Fruit fly (Drosophila melanogaster): ENCODE data around the gene CG7054.

CG7054 gene

DNA sequence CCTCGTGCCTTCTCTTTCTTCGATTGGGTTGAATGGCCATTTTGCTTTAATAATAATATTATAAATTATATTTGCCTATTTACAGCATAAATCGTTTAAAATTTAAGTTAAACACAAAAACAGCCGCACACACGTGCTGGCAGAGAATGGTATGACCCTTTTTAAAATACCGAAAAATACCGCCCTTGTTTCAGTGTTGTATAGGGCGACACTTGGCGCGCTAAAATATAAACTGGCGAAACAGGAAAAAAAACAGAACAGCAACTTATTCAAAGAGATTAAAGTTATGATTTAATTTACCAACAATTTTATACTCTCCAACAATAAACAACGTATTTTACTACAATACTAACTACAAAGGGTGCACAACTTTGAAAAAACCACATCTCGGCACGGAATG is 18.3 kb upstream of the CG7054 start, which contains the start of gene CG12499:
CG12499 (minus strand) TSS at position 95 of the 400 bp plus-strand sequence.
- no peak for TF ChIP-seq Blimp-1 (GFP tag; optimal IDR thresholded peaks at IDR 0.05)
- no peak for TF ChIP-seq svp (GFP tag)
- no peak for TF ChIP-seq Eip75B (GFP tag; optimal IDR thresholded peaks at IDR 0.05)
- TF ChIP-seq CG10669 (GFP tag; optimal IDR thresholded peaks at IDR 0.05): no peak
- TF ChIP-seq Ets96B (tag; optimal IDR thresholded peaks at IDR 0.05): no peak
- no peak for TF ChIP-seq CG8119 (GFP tag; IDR thresholded peaks at IDR 0.05)
- TF ChIP-seq CG8632 (GFP tag; optimal IDR thresholded peaks at IDR 0.05): no peak
- TF ChIP-seq cyc (GFP tag; optimal IDR thresholded peaks at IDR 0.05): no peak
- no peak for TF ChIP-seq Gug (GFP tag; IDR thresholded peaks at IDR 0.05)
- no peak for TF ChIP-seq eg (GFP tag; IDR thresholded peaks at IDR 0.05)

DNA sequence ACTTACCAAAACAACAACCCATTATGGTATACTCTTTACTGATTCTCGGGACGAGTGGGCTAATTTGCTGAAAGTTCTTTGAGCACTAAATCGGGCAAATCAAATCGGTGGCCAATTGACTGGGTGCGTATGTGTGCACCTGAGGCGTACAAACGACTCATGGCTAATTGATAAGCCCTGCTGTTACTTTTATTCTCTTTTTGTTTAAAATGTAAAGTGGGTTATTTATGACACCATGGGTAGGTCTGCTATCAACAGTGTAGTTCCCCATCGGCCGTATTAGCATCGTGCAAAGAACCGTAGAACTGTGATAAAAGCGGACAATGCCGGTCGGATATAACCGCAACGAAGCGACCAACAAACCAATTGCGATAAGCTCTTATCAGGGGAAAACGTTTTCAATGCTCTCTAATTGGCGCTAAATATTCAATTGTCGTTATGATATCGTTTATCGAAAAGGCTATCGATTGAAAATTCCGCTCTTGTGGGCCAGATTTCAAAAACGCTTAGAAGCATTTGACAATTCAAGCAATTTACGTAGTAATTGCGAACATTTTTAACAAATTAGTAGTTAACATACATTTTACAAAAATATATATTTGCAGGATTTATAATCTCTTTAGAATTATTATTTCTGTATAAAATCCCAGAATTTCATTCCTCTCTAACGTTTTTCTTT is 17.5 kb upstream of the CG7054 start, which contains the start of gene CG34288:
CG34288 (minus strand) TSS at position 69 of the 679 bp plus-strand sequence.
- TF ChIP-seq CG6808 (GFP tag; optimal IDR thresholded peaks at IDR 0.05) (no peak), cyc (GFP tag; optimal IDR thresholded peaks at IDR 0.05) (no peak), Eip93F (GFP tag; optimal IDR thresholded peaks at IDR 0.05) (peak; percentile 21), CG8119 (GFP tag; IDR thresholded peaks at IDR 0.05) (no peak; the same call in 2 of the 3 replicates), fd59A (GFP tag; optimal IDR thresholded peaks at IDR 0.05) (no peak), Sox102F (GFP tag; optimal IDR thresholded peaks at IDR 0.05) (no peak), CG6163 (GFP tag; IDR thresholded peaks at IDR 0.05) (no peak), esn (GFP tag; optimal IDR thresholded peaks at IDR 0.05) (peak; percentile 35), Smox (GFP tag; optimal IDR thresholded peaks at IDR 0.05) (no peak), CG8632 (GFP tag; optimal IDR thresholded peaks at IDR 0.05) (no peak), Eip78C (GFP tag) (no peak), CG10669 (GFP tag; optimal IDR thresholded peaks at IDR 0.05) (no peak), achi (GFP tag; optimal IDR thresholded peaks at IDR 0.05) (no peak), acj6 (GFP tag; optimal IDR thresholded peaks at IDR 0.05) (peak; percentile 31), CG3919 (GFP tag; optimal IDR thresholded peaks at IDR 0.05) (no peak), Blimp-1 (GFP tag; optimal IDR thresholded peaks at IDR 0.05) (peak; percentile 2), dac (GFP tag; optimal IDR thresholded peaks at IDR 0.05) (no peak), pdm3 (GFP tag; optimal IDR thresholded peaks at IDR 0.05) (no peak), CG6792 (GFP tag; optimal IDR thresholded peaks at IDR 0.05) (no peak), CG6854 (GFP tag; optimal IDR thresholded peaks at IDR 0.05) (no peak), CG1621 (tag; optimal IDR thresholded peaks at IDR 0.05) (no peak), CG3032 (tag; optimal IDR thresholded peaks at IDR 0.05) (no peak), Ets96B (tag; optimal IDR thresholded peaks at IDR 0.05) (no peak), CG8319 (GFP tag; optimal IDR thresholded peaks at IDR 0.05) (no peak), spab (GFP tag; optimal IDR thresholded peaks at IDR 0.05) (no peak), CG15336 (GFP tag; IDR thresholded peaks at IDR 0.05) (peak; percentile 75), topi (GFP tag; optimal IDR thresholded peaks at IDR 0.05) (no peak), CG10631 (GFP tag; optimal IDR thresholded peaks at IDR 0.05) (no peak), CG16779 (tag; optimal IDR thresholded peaks at IDR 0.05) (no peak), CG7368 (GFP tag; optimal IDR thresholded peaks at IDR 0.05) (no peak), Lpt (GFP tag; optimal IDR thresholded peaks at IDR 0.05) (no peak), Met (GFP tag; optimal IDR thresholded peaks at IDR 0.05) (no peak), vri (GFP tag; optimal IDR thresholded peaks at IDR 0.05) (no peak), Eip75B (GFP tag; optimal IDR thresholded peaks at IDR 0.05) (no peak), CG31627 (GFP tag; optimal IDR thresholded peaks at IDR 0.05) (peak; percentile 19), CG32006 (GFP tag; optimal IDR thresholded peaks at IDR 0.05) (no peak), Hr39 (GFP tag; optimal IDR thresholded peaks at IDR 0.05) (no peak), CG34406 (GFP tag; optimal IDR thresholded peaks at IDR 0.05) (no peak), salr (GFP tag; optimal IDR thresholded peaks at IDR 0.05) (no peak), svp (GFP tag) (no peak), CG6276 (GFP tag; optimal IDR thresholded peaks at IDR 0.05) (no peak), dsx (GFP tag; optimal IDR thresholded peaks at IDR 0.05; ENCODE audit: poor library complexity, severe bottlenecking) (no peak), Sox15 (GFP tag; optimal IDR thresholded peaks at IDR 0.05) (no peak), lz (GFP tag; optimal IDR thresholded peaks at IDR 0.05) (peak; percentile 32), eg (GFP tag; IDR thresholded peaks at IDR 0.05) (no peak), Hr4 (GFP tag; optimal IDR thresholded peaks at IDR 0.05) (no peak), fd85E (GFP tag; optimal IDR thresholded peaks at IDR 0.05) (no peak), Gug (GFP tag; IDR thresholded peaks at IDR 0.05) (no peak)

Data from whole organism, prepupa.